Worm (Caenorhabditis elegans): ENCODE measurements around the gene F01G4.6.
A peak's percentile ranks its signal among the peaks of the same experiment; 100 is the strongest.

The F01G4.6 gene

DNA sequence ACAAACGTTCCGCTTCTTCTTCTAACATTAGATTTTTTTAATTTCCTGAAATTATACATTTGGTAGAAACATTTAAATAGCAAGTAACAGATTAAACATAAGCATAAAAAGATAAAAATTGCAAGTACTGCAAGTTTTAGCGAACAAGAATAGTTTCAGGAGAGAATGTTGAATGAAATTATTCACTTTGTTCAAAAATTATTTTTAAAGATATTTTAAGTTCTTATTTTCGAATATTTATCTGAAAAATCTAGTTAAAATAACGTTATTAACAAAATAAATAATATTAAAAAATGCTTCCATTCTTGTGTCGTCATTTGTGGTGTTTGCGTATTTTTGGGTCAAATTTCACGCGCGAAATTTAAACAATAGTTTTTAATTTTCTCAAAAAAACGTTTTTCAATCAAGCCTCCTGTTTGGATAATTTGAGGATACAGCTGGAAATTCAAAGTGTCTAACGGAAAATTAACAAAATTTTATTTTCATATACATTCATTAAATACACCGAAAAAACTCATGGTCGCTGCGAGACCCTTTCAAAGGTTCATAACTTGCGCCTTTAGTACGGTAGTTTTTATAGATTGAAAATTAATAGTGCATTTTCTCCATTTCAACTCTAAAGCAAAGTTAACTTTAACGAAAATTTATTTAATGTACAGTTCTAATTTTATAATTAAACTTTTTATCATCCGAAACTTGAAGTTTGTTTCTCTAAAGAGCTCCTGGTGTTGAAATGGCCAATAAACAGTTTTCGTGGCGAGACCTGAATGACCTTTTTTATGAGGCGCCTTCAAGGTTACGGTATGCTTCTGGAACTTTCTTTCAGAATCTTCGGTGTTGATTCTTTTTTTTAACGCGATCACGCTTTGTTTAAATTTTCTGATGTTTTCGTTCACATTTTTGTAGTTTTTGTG, 6.7 kb downstream of the F01G4.6 start, which contains the start of gene skih-2 (continued):
- no peak for TF ChIP-seq C34B4.2 (tag; optimal IDR thresholded peaks at IDR 0.05)
- TF ChIP-seq efl-1 (optimal IDR thresholded peaks at IDR 0.05): peak; percentile 85 to 93
- peak; percentile 95 to 99 for TF ChIP-seq efl-1 (GFP tag; optimal IDR thresholded peaks at IDR 0.05 in 1 of 2)
- TF ChIP-seq fos-1 (tag; optimal IDR thresholded peaks at IDR 0.05): no peak
- peak; percentile 94 to 95 for TF ChIP-seq lin-35 (GFP tag; optimal IDR thresholded peaks at IDR 0.05)
- TF ChIP-seq sptf-1 (tag; optimal IDR thresholded peaks at IDR 0.05): no peak
- no peak for TF ChIP-seq elt-3 (tag; optimal IDR thresholded peaks at IDR 0.05)
- TF ChIP-seq nhr-237 (tag; optimal IDR thresholded peaks at IDR 0.05): no peak
- TF ChIP-seq dpl-1 (GFP tag; optimal IDR thresholded peaks at IDR 0.05): peak; percentile 92 to 95 (median 93)
- TF ChIP-seq nhr-84 (tag; optimal IDR thresholded peaks at IDR 0.05): no peak
- TF ChIP-seq nhr-90 (tag; optimal IDR thresholded peaks at IDR 0.05; ENCODE audit: poor library complexity): peak; percentile 32
- TF ChIP-seq pag-3 (tag; optimal IDR thresholded peaks at IDR 0.05; ENCODE audit: borderline replicate concordance, insufficient read depth): no peak
- TF ChIP-seq unc-62 (GFP tag; optimal IDR thresholded peaks at IDR 0.05): no peak
- TF ChIP-seq F16B12.6 (tag; optimal IDR thresholded peaks at IDR 0.05): peak; percentile 88
- TF ChIP-seq blmp-1 (tag; optimal IDR thresholded peaks at IDR 0.05): peak; percentile 27
- TF ChIP-seq unc-30 (tag; optimal IDR thresholded peaks at IDR 0.05): no peak
- TF ChIP-seq ceh-82 (tag; optimal IDR thresholded peaks at IDR 0.05): peak in 2 of 3 experiments; percentile 12 to 41
- no peak for TF ChIP-seq hpl-2 (GFP tag; optimal IDR thresholded peaks at IDR 0.05)
- no peak for TF ChIP-seq ztf-11 (tag; optimal IDR thresholded peaks at IDR 0.05)
- TF ChIP-seq nhr-76 (tag; optimal IDR thresholded peaks at IDR 0.05): no peak
- no peak for TF ChIP-seq lin-14 (GFP tag; optimal IDR thresholded peaks at IDR 0.05)
- no peak for TF ChIP-seq fkh-8 (tag; optimal IDR thresholded peaks at IDR 0.05)
- no peak for TF ChIP-seq nhr-11 (tag; optimal IDR thresholded peaks at IDR 0.05)
- TF ChIP-seq hlh-4 (tag; optimal IDR thresholded peaks at IDR 0.05): no peak
- peak; percentile 71 for TF ChIP-seq nhr-47 (tag; optimal IDR thresholded peaks at IDR 0.05)
- TF ChIP-seq lin-13 (GFP tag; optimal IDR thresholded peaks at IDR 0.05): no peak
- no peak for TF ChIP-seq mdl-1 (tag; optimal IDR thresholded peaks at IDR 0.05)
- no peak for TF ChIP-seq mab-9 (GFP tag; IDR thresholded peaks at IDR 0.05)
- TF ChIP-seq ama-1 (optimal IDR thresholded peaks at IDR 0.05): no peak
- no peak for TF ChIP-seq nhr-12 (tag; optimal IDR thresholded peaks at IDR 0.05)
- TF ChIP-seq nhr-85 (tag): peak; percentile 68
- peak; percentile 32 for TF ChIP-seq lin-15B (tag; optimal IDR thresholded peaks at IDR 0.05)
- TF ChIP-seq aly-2 (tag; optimal IDR thresholded peaks at IDR 0.05): no peak
- no peak for TF ChIP-seq nhr-28 (tag; optimal IDR thresholded peaks at IDR 0.05)
- TF ChIP-seq skn-1 (tag; optimal IDR thresholded peaks at IDR 0.05): peak; percentile 56
- no peak for TF ChIP-seq ceh-88 (GFP tag; IDR thresholded peaks at IDR 0.05)
- TF ChIP-seq vab-15 (tag; optimal IDR thresholded peaks at IDR 0.05): no peak
- peak; percentile 55 for TF ChIP-seq snu-23 (GFP tag; optimal IDR thresholded peaks at IDR 0.05)
- no peak for TF ChIP-seq ceh-63 (GFP tag; optimal IDR thresholded peaks at IDR 0.05)
- no peak for TF ChIP-seq aha-1 (tag; optimal IDR thresholded peaks at IDR 0.05)
- TF ChIP-seq ces-1 (GFP tag; optimal IDR thresholded peaks at IDR 0.05): no peak
- peak; percentile 80 to 86 for TF ChIP-seq lsy-2 (tag; optimal IDR thresholded peaks at IDR 0.05)
- TF ChIP-seq isw-1 (GFP tag; IDR thresholded peaks at IDR 0.05): peak; percentile 26
- no peak for TF ChIP-seq tlp-1 (tag; optimal IDR thresholded peaks at IDR 0.05)
- peak; percentile 58 for TF ChIP-seq zag-1 (tag; optimal IDR thresholded peaks at IDR 0.05)
- peak; percentile 78 for TF ChIP-seq xbp-1 (tag; optimal IDR thresholded peaks at IDR 0.05)
- TF ChIP-seq egl-27 (tag; optimal IDR thresholded peaks at IDR 0.05): no peak
- no peak for TF ChIP-seq sup-37 (GFP tag; optimal IDR thresholded peaks at IDR 0.05)
- no peak for TF ChIP-seq egl-13 (tag; optimal IDR thresholded peaks at IDR 0.05)
- TF ChIP-seq mep-1 (tag; optimal IDR thresholded peaks at IDR 0.05): peak; percentile 70
- TF ChIP-seq nhr-19 (GFP tag; conservative IDR thresholded peaks at IDR 0.05): peak; percentile 68
- peak; percentile 18 for TF ChIP-seq lin-39 (tag; optimal IDR thresholded peaks at IDR 0.05)

All from whole organism, L1 larva.